Fruit fly (Drosophila melanogaster): ENCODE results near the gene Tsp26A.

Gene Tsp26A

dm6 chr2L:5986094-5986493 is 13.9 kb upstream of the Tsp26A start, which contains the start of gene ifc (continued):
- TF ChIP-seq CG14965 (GFP tag; optimal IDR thresholded peaks at IDR 0.05; ENCODE audit: borderline replicate concordance): no peak
- TF ChIP-seq CG6689 (GFP tag; IDR thresholded peaks at IDR 0.05): no peak
- no peak for TF ChIP-seq CG11093 (GFP tag; IDR thresholded peaks at IDR 0.05)
- TF ChIP-seq CG18011 (GFP tag; optimal IDR thresholded peaks at IDR 0.05): peak; percentile 10
- TF ChIP-seq CG15073 (GFP tag; optimal IDR thresholded peaks at IDR 0.05): no peak
- TF ChIP-seq CG13287 (GFP tag; IDR thresholded peaks at IDR 0.05; ENCODE audit: partially characterized antibody): no peak
- TF ChIP-seq chinmo (GFP tag; IDR thresholded peaks at IDR 0.05; ENCODE audit: partially characterized antibody): no peak
- TF ChIP-seq HHEX (GFP tag; optimal IDR thresholded peaks at IDR 0.05): peak; percentile 31
- TF ChIP-seq CG7372 (GFP tag; IDR thresholded peaks at IDR 0.05): no peak
- TF ChIP-seq CG11504 (tag; optimal IDR thresholded peaks at IDR 0.05): no peak
- no peak for TF ChIP-seq CG1529 (GFP tag; optimal IDR thresholded peaks at IDR 0.05)
- no peak for TF ChIP-seq Hand (GFP tag; optimal IDR thresholded peaks at IDR 0.05)
- TF ChIP-seq sens (GFP tag): peak; percentile 90
- TF ChIP-seq CG11085 (GFP tag; IDR thresholded peaks at IDR 0.05): no peak
- TF ChIP-seq ewg (GFP tag; optimal IDR thresholded peaks at IDR 0.05): peak; percentile 49
- no peak for TF ChIP-seq CG1024 (GFP tag; IDR thresholded peaks at IDR 0.05)
- TF ChIP-seq hkb (optimal IDR thresholded peaks at IDR 0.05): peak; percentile 79
- TF ChIP-seq hkb (GFP tag; IDR thresholded peaks at IDR 0.05): no peak
- TF ChIP-seq nmo (GFP tag; optimal IDR thresholded peaks at IDR 0.05): peak; percentile 76
- TF ChIP-seq Sry-β (GFP tag; optimal IDR thresholded peaks at IDR 0.05): peak; percentile 12
- no peak for TF ChIP-seq cad (GFP tag; optimal IDR thresholded peaks at IDR 0.05)
- TF ChIP-seq cato (GFP tag; optimal IDR thresholded peaks at IDR 0.05; ENCODE audit: borderline replicate concordance): peak; percentile 17
- no peak for TF ChIP-seq Asciz (GFP tag; optimal IDR thresholded peaks at IDR 0.05)
- no peak for TF ChIP-seq h (optimal IDR thresholded peaks at IDR 0.05)
- no peak for TF ChIP-seq CG14667 (GFP tag; IDR thresholded peaks at IDR 0.05)
- TF ChIP-seq gro (GFP tag; optimal IDR thresholded peaks at IDR 0.05): peak; percentile 67
- TF ChIP-seq klu (GFP tag; IDR thresholded peaks at IDR 0.05): no peak
- no peak for TF ChIP-seq CG17568 (GFP tag; optimal IDR thresholded peaks at IDR 0.05)
- peak in 1 of 2 experiments; percentile 42 for TF ChIP-seq bsh (GFP tag; optimal IDR thresholded peaks at IDR 0.05)
- TF ChIP-seq ara (GFP tag; IDR thresholded peaks at IDR 0.05): no peak
- peak; percentile 41 for TF ChIP-seq pnt (GFP tag; optimal IDR thresholded peaks at IDR 0.05)
- TF ChIP-seq CG15601 (tag; optimal IDR thresholded peaks at IDR 0.05): peak; percentile 72
- peak; percentile 85 for TF ChIP-seq MESR4 (GFP tag; optimal IDR thresholded peaks at IDR 0.05)
- peak; percentile 40 for TF ChIP-seq CG15696 (tag; optimal IDR thresholded peaks at IDR 0.05)
- TF ChIP-seq emc (GFP tag; optimal IDR thresholded peaks at IDR 0.05): no peak
- TF ChIP-seq aop (GFP tag; IDR thresholded peaks at IDR 0.05): no peak
- TF ChIP-seq tap (tag; optimal IDR thresholded peaks at IDR 0.05): peak; percentile 38
- TF ChIP-seq CG3838 (GFP tag; optimal IDR thresholded peaks at IDR 0.05): no peak
- TF ChIP-seq Usf (GFP tag; optimal IDR thresholded peaks at IDR 0.05): no peak
- TF ChIP-seq stc (GFP tag; IDR thresholded peaks at IDR 0.05): no peak
- TF ChIP-seq CG16815 (GFP tag; optimal IDR thresholded peaks at IDR 0.05): no peak
- TF ChIP-seq Elba2 (GFP tag; optimal IDR thresholded peaks at IDR 0.05): peak; percentile 52
- no peak for TF ChIP-seq wor (GFP tag; IDR thresholded peaks at IDR 0.05)
- TF ChIP-seq CG7928 (GFP tag; optimal IDR thresholded peaks at IDR 0.05): peak; percentile 98
- no peak for TF ChIP-seq pita (GFP tag; optimal IDR thresholded peaks at IDR 0.05)
- TF ChIP-seq unpg (GFP tag; optimal IDR thresholded peaks at IDR 0.05): peak; percentile 42
- no peak for TF ChIP-seq org-1 (GFP tag; optimal IDR thresholded peaks at IDR 0.05)
- TF ChIP-seq slou (GFP tag; optimal IDR thresholded peaks at IDR 0.05): peak; percentile 22
- no peak for TF ChIP-seq CG14014 (GFP tag; IDR thresholded peaks at IDR 0.05)
- no peak for TF ChIP-seq mld (GFP tag; IDR thresholded peaks at IDR 0.05; ENCODE audit: partially characterized antibody)
- TF ChIP-seq her (GFP tag; optimal IDR thresholded peaks at IDR 0.05): peak; percentile 71
- TF ChIP-seq Ptx1 (GFP tag; IDR thresholded peaks at IDR 0.05): no peak
